Worm (Caenorhabditis elegans) whole organism, young adult: ENCODE results near the gene mtre-1.
A peak's percentile ranks its signal among the peaks of the same experiment; 100 is the strongest.

ENCODE experiments used
- B0019.2 ChIP-seq: fragments of 200-800 bp; sonication (Bioruptor generic); conservative IDR thresholded peaks from 2 replicates; pipeline ENCODE4 v1.3.6; 2022; ENCODE audit warnings: missing genetic modification reagents, missing genetic modification characterization, missing compliant biosample characterization
- B0035.1 ChIP-seq: sonication (generic microtip); optimal IDR thresholded peaks from 2 replicates; lab custom pipeline; 2016; ENCODE audit warnings: missing genetic modification characterization, mild to moderate bottlenecking, missing compliant biosample characterization, missing genotype, missing genetic modification reagents
- B0261.1 ChIP-seq: sonication (generic microtip); optimal IDR thresholded peaks from 2 replicates; lab custom pipeline; 2016; ENCODE audit warnings: mild to moderate bottlenecking, missing genetic modification characterization, moderate library complexity, missing compliant biosample characterization
- F23B12.7 ChIP-seq: sonication (generic microtip); optimal IDR thresholded peaks from 2 replicates; lab custom pipeline; 2017; ENCODE audit warnings: missing genetic modification characterization, mild to moderate bottlenecking, missing compliant biosample characterization, antibody characterized with exemption, moderate library complexity; ENCODE audit not compliant: insufficient read depth
- F39B2.1 ChIP-seq: fragments of 200-800 bp; sonication (Bioruptor generic); IDR thresholded peaks from 2 replicates; pipeline ENCODE4 v1.3.6; 2022; ENCODE audit warnings: missing genetic modification reagents, missing genetic modification characterization, missing compliant biosample characterization
- F57C9.4 ChIP-seq: sonication (generic microtip); optimal IDR thresholded peaks from 2 replicates; lab custom pipeline; 2017; ENCODE audit warnings: mild to moderate bottlenecking, missing genetic modification characterization, missing compliant biosample characterization
- K12H6.12 ChIP-seq: fragments of 200-800 bp; sonication (Bioruptor generic); optimal IDR thresholded peaks from 2 replicates; lab custom pipeline; 2018; ENCODE audit warnings: mild to moderate bottlenecking, missing genetic modification characterization, missing compliant biosample characterization
- T07F8.4 ChIP-seq: sonication (generic microtip); optimal IDR thresholded peaks from 2 replicates; lab custom pipeline; 2016; ENCODE audit warnings: mild to moderate bottlenecking, missing genetic modification characterization, moderate library complexity, missing compliant biosample characterization
- Y53G8AR.9 ChIP-seq: fragments of 200-800 bp; sonication (Bioruptor generic); conservative IDR thresholded peaks from 2 replicates; pipeline ENCODE4 v1.3.6; 2022; ENCODE audit warnings: missing genetic modification reagents, missing genetic modification characterization, missing compliant biosample characterization
- aptf-3 ChIP-seq: fragments of 200-800 bp; sonication (Bioruptor generic); IDR thresholded peaks from 2 replicates; pipeline ENCODE4 v1.3.6; 2022; ENCODE audit warnings: missing genetic modification characterization, missing compliant biosample characterization
- attf-5 ChIP-seq: fragments of 200-800 bp; sonication (Bioruptor generic); optimal IDR thresholded peaks from 2 replicates; lab custom pipeline; 2018; ENCODE audit warnings: mild to moderate bottlenecking, missing genetic modification characterization, missing compliant biosample characterization
- cebp-1 ChIP-seq, 2 experiments: fragments of 200-800 bp in 1 of 2; sonication (Bioruptor generic) in 1 of 2; sonication (generic microtip) in 1 of 2; IDR thresholded peaks in 1 of 2; optimal IDR thresholded peaks in 1 of 2; 2 replicates each; pipeline versions ENCODE4 v1.3.6 to Lab custom; 2017 to 2022; ENCODE audit warnings: missing compliant biosample characterization in 2 of 2, missing genetic modification characterization in 2 of 2, mild to moderate bottlenecking in 1 of 2, missing genetic modification reagents in 1 of 2, moderate library complexity in 1 of 2
- cebp-2 ChIP-seq: fragments of 200-800 bp; sonication (Bioruptor generic); IDR thresholded peaks from 2 replicates; pipeline ENCODE4 v1.3.6; 2022; ENCODE audit warnings: missing genetic modification characterization, missing compliant biosample characterization
- ceh-58 ChIP-seq: fragments of 200-800 bp; sonication (Bioruptor generic); IDR thresholded peaks from 2 replicates; pipeline ENCODE4 v1.3.6; 2022; ENCODE audit warnings: missing genetic modification characterization, missing compliant biosample characterization
- ceh-79 ChIP-seq: sonication (generic microtip); optimal IDR thresholded peaks from 2 replicates; lab custom pipeline; 2017; ENCODE audit warnings: mild to moderate bottlenecking, missing genetic modification characterization, missing compliant biosample characterization
- ceh-91 ChIP-seq: fragments of 200-800 bp; sonication (Bioruptor generic); IDR thresholded peaks from 2 replicates; pipeline ENCODE4 v1.3.6; 2022; ENCODE audit warnings: missing genetic modification reagents, missing genetic modification characterization, missing compliant biosample characterization
- egl-44 ChIP-seq: fragments of 200-800 bp; sonication (Bioruptor generic); IDR thresholded peaks from 2 replicates; pipeline ENCODE4 v1.3.6; 2022; ENCODE audit warnings: missing genetic modification reagents, missing genetic modification characterization, missing compliant biosample characterization
- hlh-12 ChIP-seq: sonication (generic microtip); optimal IDR thresholded peaks from 2 replicates; lab custom pipeline; 2016; ENCODE audit warnings: missing genetic modification characterization, missing compliant biosample characterization
- lag-1 ChIP-seq: fragments of 200-800 bp; sonication (Bioruptor generic); IDR thresholded peaks from 2 replicates; pipeline ENCODE4 v1.3.6; 2022; ENCODE audit warnings: missing genetic modification reagents, missing genetic modification characterization, missing compliant biosample characterization
- let-607 ChIP-seq, 2 experiments: fragments of 200-800 bp in 1 of 2; sonication (Bioruptor generic) in 1 of 2; sonication (generic microtip) in 1 of 2; optimal IDR thresholded peaks; 2 replicates each; lab custom pipeline; 2016 to 2018; ENCODE audit warnings: mild to moderate bottlenecking in 2 of 2, missing compliant biosample characterization in 2 of 2, missing genetic modification characterization in 2 of 2, moderate library complexity in 2 of 2, missing genotype in 1 of 2
- lin-40 ChIP-seq: sonication (generic microtip); optimal IDR thresholded peaks from 2 replicates; lab custom pipeline; 2016; ENCODE audit warnings: missing genetic modification characterization, mild to moderate bottlenecking, missing compliant biosample characterization, missing genotype, missing genetic modification reagents
- lir-1 ChIP-seq: fragments of 200-800 bp; sonication (Bioruptor generic); conservative IDR thresholded peaks from 2 replicates; pipeline ENCODE4 v1.3.6; 2022; ENCODE audit warnings: missing genetic modification reagents, missing genetic modification characterization, missing compliant biosample characterization
- lsl-1 ChIP-seq: fragments of 200-800 bp; sonication (Bioruptor generic); optimal IDR thresholded peaks from 2 replicates; lab custom pipeline; 2018; ENCODE audit warnings: mild to moderate bottlenecking, missing genetic modification characterization, moderate library complexity, missing compliant biosample characterization
- lsy-27 ChIP-seq: sonication (generic microtip); optimal IDR thresholded peaks from 2 replicates; lab custom pipeline; 2017; ENCODE audit warnings: missing genetic modification characterization, mild to moderate bottlenecking, missing compliant biosample characterization, antibody characterized with exemption, missing genotype, borderline replicate concordance; ENCODE audit not compliant: insufficient read depth
- madf-10 ChIP-seq: sonication (generic microtip); optimal IDR thresholded peaks from 2 replicates; lab custom pipeline; 2016; ENCODE audit warnings: mild to moderate bottlenecking, missing genetic modification characterization, missing compliant biosample characterization
- madf-6 ChIP-seq: fragments of 200-800 bp; sonication (Bioruptor generic); IDR thresholded peaks from 2 replicates; pipeline ENCODE4 v1.3.6; 2022; ENCODE audit warnings: missing genetic modification reagents, missing genetic modification characterization, missing compliant biosample characterization
- mcd-1 ChIP-seq: fragments of 200-800 bp; sonication (Bioruptor generic); IDR thresholded peaks from 2 replicates; pipeline ENCODE4 v1.3.6; 2022; ENCODE audit warnings: missing genetic modification reagents, missing genetic modification characterization, missing compliant biosample characterization
- nhr-80 ChIP-seq: sonication (generic microtip); optimal IDR thresholded peaks from 2 replicates; lab custom pipeline; 2016; ENCODE audit warnings: missing genetic modification characterization, missing compliant biosample characterization
- snpc-1.1 ChIP-seq: sonication (generic microtip); optimal IDR thresholded peaks from 2 replicates; lab custom pipeline; 2017; ENCODE audit warnings: missing genetic modification characterization, mild to moderate bottlenecking, missing compliant biosample characterization, antibody characterized with exemption, moderate library complexity, missing genotype, missing genetic modification reagents; ENCODE audit not compliant: insufficient read depth
- snpc-4 ChIP-seq, 5 experiments: fragments of 150-350 bp in 1 of 5; sonication (generic microtip) in 4 of 5; optimal IDR thresholded peaks; 2 replicates each; lab custom pipeline; 2014 to 2018; ENCODE audit warnings: missing genetic modification characterization in 5 of 5, missing biosample characterization in 3 of 5, antibody characterized with exemption in 2 of 5, mild to moderate bottlenecking in 2 of 5, missing compliant biosample characterization in 2 of 5, missing genotype in 2 of 5, moderate library complexity in 2 of 5, missing genetic modification reagents in 1 of 5
- unc-130 ChIP-seq: sonication (generic microtip); optimal IDR thresholded peaks from 2 replicates; lab custom pipeline; 2016; ENCODE audit warnings: missing genetic modification reagents, missing genetic modification characterization, missing compliant biosample characterization
- unc-62 ChIP-seq: fragments of 150-350 bp; optimal IDR thresholded peaks from 2 replicates; lab custom pipeline; 2014; ENCODE audit warnings: missing biosample characterization, missing genetic modification reagents, missing genetic modification characterization
- zfh-2 ChIP-seq: fragments of 200-800 bp; sonication (Bioruptor generic); conservative IDR thresholded peaks from 2 replicates; pipeline ENCODE4 v1.3.6; 2022; ENCODE audit warnings: missing genetic modification reagents, missing genetic modification characterization, missing compliant biosample characterization
- ztf-18 ChIP-seq: sonication (generic microtip); optimal IDR thresholded peaks from 2 replicates; lab custom pipeline; 2016; ENCODE audit warnings: missing genotype, mild to moderate bottlenecking, missing genetic modification characterization, missing compliant biosample characterization
- ztf-3 ChIP-seq: fragments of 200-800 bp; sonication (Bioruptor generic); optimal IDR thresholded peaks from 2 replicates; lab custom pipeline; 2018; ENCODE audit warnings: mild to moderate bottlenecking, missing genetic modification characterization, missing compliant biosample characterization

Gene mtre-1

DNA sequence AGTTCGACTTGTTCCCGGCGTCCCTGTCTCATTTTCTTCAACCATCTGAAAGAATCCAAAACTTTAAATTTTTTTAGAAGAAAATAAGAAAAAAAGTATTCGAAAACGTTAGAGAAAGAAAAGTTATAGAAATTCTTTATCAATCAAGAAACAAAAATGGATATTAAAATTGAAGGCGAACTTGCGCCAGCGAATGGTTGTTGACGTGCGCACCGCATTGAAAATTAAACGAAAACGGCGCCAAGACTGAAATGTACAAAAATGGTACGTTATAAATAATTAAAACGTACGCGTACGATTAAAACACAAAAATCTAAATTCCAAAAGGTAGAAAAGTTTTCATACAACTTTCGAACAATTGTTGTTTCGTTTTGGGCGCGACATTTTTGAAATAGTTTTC, 36.4 kb upstream of the mtre-1 start, which contains the start of gene K02C4.3 (continued):
- 0 out of 2 replicates have a peak, but pooled peaks have one; percentile 25 for TF ChIP-seq F39B2.1 (GFP tag; lab: Robert Waterston, UW)
- peak; percentile 34 for TF ChIP-seq snpc-1.1
- TF ChIP-seq ztf-3: no peak
- TF ChIP-seq ceh-91 (GFP tag; lab: Robert Waterston, UW): 0 out of 2 replicates have a peak, but pooled peaks have one; percentile 16
- TF ChIP-seq madf-6 (GFP tag; lab: Robert Waterston, UW): peak; percentile 65
- TF ChIP-seq B0035.1 (tag; lab: Kevin White, UChicago): no peak
- TF ChIP-seq snpc-4 (GFP tag; optimal IDR thresholded peaks at IDR 0.05; lab: Kevin White, UChicago): no peak
- peak; percentile 45 to 74 (median 73) for TF ChIP-seq snpc-4 (tag; optimal IDR thresholded peaks at IDR 0.05; lab: Kevin White, UChicago)
- no peak for TF ChIP-seq lir-1
- TF ChIP-seq lsl-1 (GFP tag; lab: Kevin White, UChicago): peak; percentile 56
- no peak for TF ChIP-seq Y53G8AR.9 (GFP tag; lab: Robert Waterston, UW)
- TF ChIP-seq egl-44 (GFP tag; lab: Robert Waterston, UW): no peak
- TF ChIP-seq ceh-58 (GFP tag; lab: Robert Waterston, UW): no peak
- no peak for TF ChIP-seq K12H6.12 (tag; lab: Kevin White, UChicago)
- TF ChIP-seq T07F8.4 (tag; lab: Kevin White, UChicago): no peak
- TF ChIP-seq F57C9.4 (tag; lab: Kevin White, UChicago): no peak
- no peak for TF ChIP-seq ceh-79
- TF ChIP-seq B0019.2: no peak
- no peak for TF ChIP-seq madf-10 (tag; lab: Kevin White, UChicago)
- TF ChIP-seq mcd-1 (GFP tag; lab: Robert Waterston, UW): peak; percentile 75
- no peak for TF ChIP-seq zfh-2 (GFP tag; lab: Robert Waterston, UW)
- peak; percentile 13 for TF ChIP-seq F23B12.7 (tag; lab: Kevin White, UChicago)
- TF ChIP-seq unc-130 (GFP tag; lab: Kevin White, UChicago): no peak
- TF ChIP-seq aptf-3: no peak
- peak; percentile 37 for TF ChIP-seq lin-40 (tag; lab: Kevin White, UChicago)
- no peak for TF ChIP-seq B0261.1 (tag; lab: Kevin White, UChicago)
- TF ChIP-seq lag-1 (GFP tag; lab: Robert Waterston, UW): no peak
- TF ChIP-seq lsy-27 (tag; lab: Kevin White, UChicago): no peak

DNA sequence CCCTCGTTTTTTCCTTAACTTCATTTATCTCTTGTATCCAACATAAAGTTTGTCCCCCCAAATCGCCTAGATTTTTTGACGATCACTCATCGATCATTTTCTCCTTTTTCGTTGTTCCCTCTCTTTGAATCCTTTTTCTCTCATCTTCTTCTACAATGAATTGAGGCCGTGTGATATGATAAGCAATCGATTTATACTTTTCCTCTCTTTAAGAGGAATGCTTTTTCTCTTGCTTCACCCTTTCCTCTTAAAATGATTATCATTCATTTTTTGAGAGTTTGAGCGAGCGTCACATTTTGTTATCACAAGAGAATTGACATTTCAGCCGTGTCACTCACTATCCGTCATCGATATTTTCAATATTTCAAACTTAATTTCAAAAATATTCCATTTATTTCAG, 27.7 kb upstream of the mtre-1 start, which contains the start of gene K02C4.5:
K02C4.5 (plus strand) TSS at position 395 of the 400 bp plus-strand sequence.
- TF ChIP-seq ztf-18 (tag; lab: Kevin White, UChicago) (peak; percentile 6), hlh-12 (tag; lab: Kevin White, UChicago) (no peak), nhr-80 (peak; percentile 82), let-607 (tag; optimal IDR thresholded peaks at IDR 0.05; lab: Kevin White, UChicago) (peak; percentile 38 to 48), cebp-2 (GFP tag; lab: Robert Waterston, UW) (no peak), attf-5 (GFP tag; lab: Kevin White, UChicago) (peak; percentile 29), unc-62 (GFP tag; lab: Kevin White, UChicago) (peak; percentile 64), cebp-1 (GFP tag; IDR thresholded peaks at IDR 0.05; lab: Robert Waterston, UW) (no peak), cebp-1 (tag; optimal IDR thresholded peaks at IDR 0.05; lab: Kevin White, UChicago) (peak; percentile 16)
